Fruit fly (Drosophila melanogaster) whole organism, prepupa: ENCODE data around the gene grk.

Experiments
- CG7368 ChIP-seq: fragments of 200-800 bp; sonication (Bioruptor generic); optimal IDR thresholded peaks from 3 replicates; lab custom pipeline; 2016; ENCODE audit warnings: missing biosample characterization, missing genetic modification characterization
- Hr38 ChIP-seq: sonication (Bioruptor generic); optimal IDR thresholded peaks from 2 replicates; lab custom pipeline; 2016; ENCODE audit warnings: missing biosample characterization, missing genetic modification characterization
- svp ChIP-seq: fragments of 200-800 bp; sonication (Bioruptor generic); peaks from one replicate; lab custom pipeline; 2016; ENCODE audit warnings: missing biosample characterization, missing genetic modification characterization

DNA sequence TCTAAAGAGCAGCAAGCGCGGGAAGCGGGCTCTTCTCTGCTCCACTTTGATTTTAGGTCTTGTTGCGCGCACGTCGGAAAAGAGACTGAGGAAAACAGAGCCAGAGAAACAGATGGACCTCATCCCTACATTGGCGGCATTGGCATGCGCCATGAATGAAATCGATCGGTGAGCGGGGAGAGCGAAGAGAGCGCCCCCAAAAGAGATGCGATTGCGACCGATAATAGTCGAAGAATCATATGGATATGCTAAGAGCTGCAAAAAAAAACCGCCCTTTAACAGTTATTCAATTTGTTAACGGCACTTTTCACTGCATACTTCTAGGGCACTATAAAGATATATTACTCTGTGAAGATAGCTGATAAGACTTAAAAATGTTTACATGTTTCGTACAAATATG, at the start of gene grk:
- TF ChIP-seq CG7368 (GFP tag; lab: Kevin White, UChicago) (no peak), Hr38 (no peak), svp (GFP tag; lab: Kevin White, UChicago) (no peak)
